Fruit fly (Drosophila melanogaster) whole organism, embryonic: ENCODE results near the gene CG17343.

ENCODE experiments used
- Adf1 ChIP-seq: fragments of 200-800 bp; sonication (Bioruptor generic); IDR thresholded peaks from 2 replicates; pipeline ENCODE4 v1.3.6; 2022; ENCODE audit warnings: missing biosample characterization, missing genetic modification characterization
- Asciz ChIP-seq: fragments of 200-800 bp; sonication (Bioruptor generic); optimal IDR thresholded peaks from 2 replicates; lab custom pipeline; 2017; ENCODE audit warnings: missing biosample characterization, mild to moderate bottlenecking, missing genetic modification characterization, missing genetic modification reagents
- B-H1 ChIP-seq: fragments of 200-800 bp; sonication (Bioruptor generic); IDR thresholded peaks from 3 replicates; pipeline ENCODE4 v1.3.6; 2022; ENCODE audit warnings: missing biosample characterization, missing genetic modification characterization
- BtbVII ChIP-seq: fragments of 200-800 bp; sonication (Bioruptor generic); optimal IDR thresholded peaks from 3 replicates; lab custom pipeline; 2017; ENCODE audit warnings: missing biosample characterization, mild to moderate bottlenecking, missing genetic modification characterization
- CG10462 ChIP-seq: fragments of 200-800 bp; sonication (Bioruptor generic); optimal IDR thresholded peaks from 2 replicates; lab custom pipeline; 2016; ENCODE audit warnings: missing biosample characterization, missing genetic modification characterization
- CG11093 ChIP-seq: fragments of 200-800 bp; sonication (Bioruptor generic); IDR thresholded peaks from 3 replicates; pipeline ENCODE4 v1.3.6; 2022; ENCODE audit warnings: missing biosample characterization, missing genetic modification characterization
- CG1233 ChIP-seq: fragments of 200-800 bp; sonication (Bioruptor generic); optimal IDR thresholded peaks from 4 replicates; lab custom pipeline; 2018; ENCODE audit warnings: missing biosample characterization, mild to moderate bottlenecking, missing genetic modification characterization
- CG12391 ChIP-seq: fragments of 200-800 bp; sonication (Bioruptor generic); optimal IDR thresholded peaks from 3 replicates; lab custom pipeline; 2018; ENCODE audit warnings: missing biosample characterization, mild to moderate bottlenecking, missing genetic modification characterization, moderate library complexity
- CG17802 ChIP-seq: fragments of 200-800 bp; sonication (Bioruptor generic); optimal IDR thresholded peaks from 2 replicates; lab custom pipeline; 2018; ENCODE audit warnings: missing biosample characterization, mild to moderate bottlenecking, missing genetic modification characterization, moderate library complexity
- CG1832 ChIP-seq: fragments of 200-800 bp; sonication (Bioruptor generic); optimal IDR thresholded peaks from 2 replicates; lab custom pipeline; 2017; ENCODE audit warnings: missing biosample characterization, mild to moderate bottlenecking, missing genetic modification characterization, inconsistent platforms
- CG2875 ChIP-seq: fragments of 200-800 bp; sonication (Bioruptor generic); optimal IDR thresholded peaks from 2 replicates; lab custom pipeline; 2017; ENCODE audit warnings: missing biosample characterization, mild to moderate bottlenecking, missing genetic modification characterization, missing genetic modification reagents
- CG30020 ChIP-seq: fragments of 200-800 bp; optimal IDR thresholded peaks from 2 replicates; lab custom pipeline; 2019; ENCODE audit warnings: missing biosample characterization, mild to moderate bottlenecking, missing genetic modification characterization, moderate library complexity
- CG33557 ChIP-seq: fragments of 200-800 bp; sonication (Bioruptor generic); optimal IDR thresholded peaks from 2 replicates; lab custom pipeline; 2019; ENCODE audit warnings: missing biosample characterization, mild to moderate bottlenecking, missing genetic modification characterization, moderate library complexity
- CG3407 ChIP-seq: fragments of 200-800 bp; sonication (Bioruptor generic); optimal IDR thresholded peaks from 2 replicates; lab custom pipeline; 2018; ENCODE audit warnings: missing biosample characterization, mild to moderate bottlenecking, missing genetic modification characterization
- CG34224 ChIP-seq: fragments of 200-800 bp; sonication (Bioruptor generic); IDR thresholded peaks from 3 replicates; pipeline ENCODE4 v1.3.6; 2022; ENCODE audit warnings: missing biosample characterization, missing genetic modification characterization; ENCODE audit not compliant: partially characterized antibody
- CG3838 ChIP-seq: fragments of 200-800 bp; sonication (Bioruptor generic); optimal IDR thresholded peaks from 3 replicates; lab custom pipeline; 2016; ENCODE audit warnings: missing biosample characterization, missing genetic modification characterization
- CG4820 ChIP-seq: fragments of 200-800 bp; sonication (Bioruptor generic); optimal IDR thresholded peaks from 3 replicates; lab custom pipeline; 2016; ENCODE audit warnings: missing biosample characterization, missing genetic modification characterization
- CG5180 ChIP-seq: fragments of 200-800 bp; sonication (Bioruptor generic); optimal IDR thresholded peaks from 3 replicates; lab custom pipeline; 2017; ENCODE audit warnings: missing biosample characterization, missing genetic modification characterization, mild to moderate bottlenecking, moderate library complexity, missing genetic modification reagents
- CG6683 ChIP-seq: fragments of 200-800 bp; sonication (Bioruptor generic); optimal IDR thresholded peaks from 2 replicates; lab custom pipeline; 2017; ENCODE audit warnings: missing biosample characterization, mild to moderate bottlenecking, missing genetic modification characterization, missing genetic modification reagents
- CG7372 ChIP-seq: fragments of 200-800 bp; sonication (Bioruptor generic); IDR thresholded peaks from 2 replicates; pipeline ENCODE4 v1.3.6; 2022; ENCODE audit warnings: missing biosample characterization, missing genetic modification characterization
- CG9727 ChIP-seq: fragments of 200-800 bp; sonication (Bioruptor generic); optimal IDR thresholded peaks from 3 replicates; lab custom pipeline; 2017; ENCODE audit warnings: missing biosample characterization, mild to moderate bottlenecking, missing genetic modification characterization
- Chrac-16 ChIP-seq: fragments of 200-800 bp; sonication (Bioruptor generic); optimal IDR thresholded peaks from 3 replicates; lab custom pipeline; 2016; ENCODE audit warnings: missing biosample characterization, missing genetic modification characterization
- Dref ChIP-seq: fragments of 200-800 bp; sonication (Bioruptor generic); IDR thresholded peaks from 2 replicates; pipeline ENCODE4 v1.3.6; 2022; ENCODE audit warnings: missing biosample characterization, missing genetic modification characterization
- Fer1 ChIP-seq: fragments of 200-800 bp; sonication (Bioruptor generic); optimal IDR thresholded peaks from 2 replicates; lab custom pipeline; 2017; ENCODE audit warnings: missing biosample characterization, mild to moderate bottlenecking, missing genetic modification characterization
- Gsc ChIP-seq: fragments of 200-800 bp; sonication (Bioruptor generic); IDR thresholded peaks from 2 replicates; pipeline ENCODE4 v1.3.6; 2022; ENCODE audit warnings: missing biosample characterization, missing genetic modification characterization
- Hmx ChIP-seq: fragments of 200-800 bp; sonication (Bioruptor generic); optimal IDR thresholded peaks from 2 replicates; lab custom pipeline; 2016; ENCODE audit warnings: missing biosample characterization, missing genetic modification characterization
- Hr78 ChIP-seq, 2 experiments: fragments of 200-800 bp in 1 of 2; fragments of >200 bp in 1 of 2; sonication (Bioruptor generic) in 1 of 2; optimal IDR thresholded peaks; 2 replicates each; lab custom pipeline; 2017 to 2019; ENCODE audit warnings: missing biosample characterization in 2 of 2, missing genetic modification characterization in 2 of 2, mild to moderate bottlenecking in 1 of 2, moderate library complexity in 1 of 2
- Mrtf ChIP-seq: fragments of 200-800 bp; sonication (Bioruptor generic); IDR thresholded peaks from 3 replicates; pipeline ENCODE4 v1.3.6; 2022; ENCODE audit warnings: missing biosample characterization, missing genetic modification characterization
- Oli ChIP-seq: fragments of 200-800 bp; sonication (Bioruptor generic); optimal IDR thresholded peaks from 2 replicates; lab custom pipeline; 2018; ENCODE audit warnings: missing biosample characterization, mild to moderate bottlenecking, missing genetic modification characterization, moderate library complexity
- Ssrp ChIP-seq: fragments of 200-800 bp; sonication (Bioruptor generic); optimal IDR thresholded peaks from 2 replicates; lab custom pipeline; 2018; ENCODE audit warnings: missing biosample characterization, mild to moderate bottlenecking, missing genetic modification characterization, moderate library complexity
- Trl ChIP-seq, 3 experiments: fragments of >200 bp in 2 of 3; fragments of 200-800 bp in 1 of 3; sonication (Bioruptor generic) in 1 of 3; optimal IDR thresholded peaks; 2 replicates in 1 of 3; 3 replicates in 2 of 3; lab custom pipeline; 2016 to 2017; ENCODE audit warnings: missing biosample characterization in 1 of 3, missing genetic modification characterization in 1 of 3
- Xrp1 ChIP-seq: fragments of 200-800 bp; sonication (Bioruptor generic); IDR thresholded peaks from 2 replicates; pipeline ENCODE4 v1.3.6; 2022; ENCODE audit warnings: missing biosample characterization, missing genetic modification characterization
- abd-A ChIP-seq: fragments of 200-800 bp; sonication (Bioruptor generic); optimal IDR thresholded peaks from 3 replicates; lab custom pipeline; 2019; ENCODE audit warnings: missing biosample characterization, mild to moderate bottlenecking, missing genetic modification characterization, moderate library complexity
- chm ChIP-seq: fragments of 200-800 bp; sonication (Bioruptor generic); IDR thresholded peaks from 2 replicates; pipeline ENCODE4 v1.3.6; 2022; ENCODE audit warnings: missing biosample characterization, missing genetic modification characterization
- dpn ChIP-seq, 2 experiments: fragments of 200-800 bp; sonication (Bioruptor generic); optimal IDR thresholded peaks; 3 replicates each; lab custom pipeline; 2016; ENCODE audit warnings: missing biosample characterization in 2 of 2, missing genetic modification characterization in 2 of 2
- gfzf ChIP-seq: fragments of 200-800 bp; sonication (Bioruptor generic); optimal IDR thresholded peaks from 2 replicates; lab custom pipeline; 2016; ENCODE audit warnings: missing biosample characterization, mild to moderate bottlenecking, missing genetic modification characterization, moderate library complexity
- lilli ChIP-seq: fragments of 200-800 bp; sonication (Bioruptor generic); optimal IDR thresholded peaks from 3 replicates; lab custom pipeline; 2016; ENCODE audit warnings: missing biosample characterization, missing genetic modification characterization
- lola ChIP-seq, 3 experiments: fragments of >200 bp in 2 of 3; fragments of 200-800 bp in 1 of 3; sonication (Bioruptor generic) in 1 of 3; optimal IDR thresholded peaks; 2 replicates each; lab custom pipeline; 2017 to 2019; ENCODE audit warnings: missing biosample characterization in 3 of 3, missing genetic modification characterization in 3 of 3, mild to moderate bottlenecking in 1 of 3, moderate library complexity in 1 of 3
- maf-S ChIP-seq: fragments of 200-800 bp; sonication (Bioruptor generic); optimal IDR thresholded peaks from 2 replicates; lab custom pipeline; 2016; ENCODE audit warnings: missing biosample characterization, missing genetic modification characterization
- nerfin-2 ChIP-seq: fragments of 200-800 bp; sonication (Bioruptor generic); IDR thresholded peaks from 2 replicates; pipeline ENCODE4 v1.3.6; 2022; ENCODE audit warnings: missing biosample characterization, missing genetic modification characterization; ENCODE audit not compliant: partially characterized antibody
- oc ChIP-seq: fragments of 200-800 bp; sonication (Bioruptor generic); optimal IDR thresholded peaks from 2 replicates; lab custom pipeline; 2018; ENCODE audit warnings: missing biosample characterization, mild to moderate bottlenecking, missing genetic modification characterization, moderate library complexity
- onecut ChIP-seq: fragments of 200-800 bp; sonication (Bioruptor generic); IDR thresholded peaks from 2 replicates; pipeline ENCODE4 v1.3.6; 2022; ENCODE audit warnings: missing biosample characterization, missing genetic modification characterization
- pho ChIP-seq: fragments of 200-800 bp; sonication (Bioruptor generic); optimal IDR thresholded peaks from 2 replicates; lab custom pipeline; 2016; ENCODE audit warnings: missing biosample characterization, missing genetic modification characterization
- schlank ChIP-seq: fragments of 200-800 bp; sonication (Bioruptor generic); optimal IDR thresholded peaks from 2 replicates; lab custom pipeline; 2018; ENCODE audit warnings: missing biosample characterization, mild to moderate bottlenecking, missing genetic modification characterization
- sens ChIP-seq: fragments of 200-800 bp; sonication (Bioruptor generic); peaks from one replicate; lab custom pipeline; 2016; ENCODE audit warnings: missing biosample characterization, missing genetic modification characterization
- stc ChIP-seq: fragments of 200-800 bp; sonication (Bioruptor generic); IDR thresholded peaks from 2 replicates; pipeline ENCODE4 v1.3.6; 2022; ENCODE audit warnings: missing biosample characterization, missing genetic modification characterization
- wek ChIP-seq: fragments of 200-800 bp; sonication (Bioruptor generic); optimal IDR thresholded peaks from 3 replicates; lab custom pipeline; 2018; ENCODE audit warnings: missing biosample characterization, mild to moderate bottlenecking, missing genetic modification characterization, moderate library complexity

CG17343 gene

DNA sequence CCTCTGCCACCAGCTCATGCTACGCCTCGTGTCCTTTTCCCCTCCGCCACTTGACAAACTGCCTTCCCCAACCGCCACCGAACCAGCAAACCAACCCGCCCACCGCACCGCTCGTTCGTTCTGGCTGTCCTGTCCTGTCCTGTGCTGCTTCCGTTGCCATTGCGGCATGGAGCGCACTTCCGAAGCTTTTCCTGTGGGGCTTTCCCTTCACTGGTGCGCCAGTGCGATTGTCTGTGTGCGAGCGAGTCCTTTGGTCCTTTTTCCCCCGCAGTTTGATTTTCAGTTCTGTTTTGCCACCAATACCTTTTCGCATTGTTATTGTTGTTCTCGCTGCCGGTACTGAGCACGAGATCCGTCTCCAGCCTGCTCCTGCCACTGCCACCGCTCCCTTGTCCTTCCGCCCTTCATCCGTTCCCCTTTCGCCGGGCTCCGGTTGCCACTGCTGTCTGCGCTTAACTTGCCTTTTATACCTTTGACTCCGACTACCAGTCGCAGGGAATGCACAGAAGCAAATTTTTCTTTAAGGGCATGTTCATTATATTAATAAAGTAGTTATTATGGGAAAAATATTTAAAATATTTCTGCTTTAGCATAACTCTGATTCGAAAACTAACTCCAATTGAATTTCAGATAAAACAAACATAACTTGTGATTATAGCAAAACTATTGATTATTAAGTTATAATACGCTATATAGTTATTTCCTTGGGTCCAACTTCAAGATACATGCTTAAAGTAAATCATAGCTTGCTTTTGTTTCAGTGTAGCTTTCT, 40.6 kb upstream of the CG17343 start (continued):
- TF ChIP-seq maf-S (GFP tag; lab: Kevin White, UChicago) (no peak), Dref (GFP tag; lab: Robert Waterston, UW) (no peak), CG5180 (GFP tag; lab: Kevin White, UChicago) (peak; percentile 58), CG3407 (GFP tag; lab: Kevin White, UChicago) (peak; percentile 15), nerfin-2 (GFP tag; lab: Robert Waterston, UW) (no peak), wek (GFP tag; lab: Kevin White, UChicago) (no peak), CG17802 (tag; lab: Kevin White, UChicago) (peak; percentile 14), Trl (optimal IDR thresholded peaks at IDR 0.05; lab: Kevin White, UChicago) (no peak), Trl (GFP tag; optimal IDR thresholded peaks at IDR 0.05; lab: Kevin White, UChicago) (no peak), CG6683 (peak; percentile 69), Xrp1 (GFP tag; lab: Robert Waterston, UW) (peak; percentile 23; the same call in 1 of the 2 replicates), Fer1 (peak; percentile 89), Adf1 (GFP tag; lab: Robert Waterston, UW) (peak; percentile 53; the same call in 1 of the 2 replicates), CG7372 (GFP tag; lab: Robert Waterston, UW) (peak; percentile 10; the same call in 1 of the 2 replicates), lilli (GFP tag; lab: Kevin White, UChicago) (peak; percentile 50), schlank (tag; lab: Kevin White, UChicago) (peak; percentile 21), onecut (GFP tag; lab: Robert Waterston, UW) (peak; percentile 55), Mrtf (GFP tag; lab: Robert Waterston, UW) (no peak), gfzf (GFP tag; lab: Kevin White, UChicago) (no peak), CG9727 (GFP tag; lab: Kevin White, UChicago) (peak; percentile 70), CG3838 (GFP tag; lab: Kevin White, UChicago) (no peak), CG33557 (GFP tag; lab: Kevin White, UChicago) (no peak), Chrac-16 (GFP tag; lab: Kevin White, UChicago) (peak; percentile 22), Hmx (GFP tag; lab: Kevin White, UChicago) (peak; percentile 9), sens (peak; percentile 88), Hr78 (GFP tag; optimal IDR thresholded peaks at IDR 0.05; lab: Kevin White, UChicago) (peak in 1 of 2 experiments; percentile 21), CG1832 (GFP tag; lab: Kevin White, UChicago) (no peak), Asciz (GFP tag; lab: Kevin White, UChicago) (peak; percentile 47), CG10462 (no peak), chm (GFP tag; lab: Robert Waterston, UW) (0 out of 2 replicates have a peak, but pooled peaks have one; percentile 16), pho (peak; percentile 13), abd-A (peak; percentile 90), CG34224 (no peak), CG1233 (GFP tag; lab: Kevin White, UChicago) (peak; percentile 64), Oli (tag; lab: Kevin White, UChicago) (peak; percentile 80), lola (GFP tag; optimal IDR thresholded peaks at IDR 0.05; lab: Kevin White, UChicago) (peak in 1 of 3 experiments; percentile 33), BtbVII (GFP tag; lab: Kevin White, UChicago) (peak; percentile 76), Gsc (GFP tag; lab: Robert Waterston, UW) (no peak), Ssrp (tag; lab: Kevin White, UChicago) (peak; percentile 76), oc (tag; lab: Kevin White, UChicago) (peak; percentile 31), stc (GFP tag; lab: Robert Waterston, UW) (peak; percentile 41; the same call in 1 of the 2 replicates), CG12391 (peak; percentile 72), dpn (GFP tag; optimal IDR thresholded peaks at IDR 0.05; lab: Kevin White, UChicago) (peak; percentile 27 to 43), CG11093 (GFP tag; lab: Robert Waterston, UW) (peak; percentile 10; the same call in 1 of the 3 replicates), CG4820 (GFP tag; lab: Kevin White, UChicago) (peak; percentile 32), B-H1 (peak; percentile 37; the same call in 2 of the 3 replicates), CG30020 (tag; lab: Kevin White, UChicago) (peak; percentile 10), CG2875 (peak; percentile 34)
